Fruit fly (Drosophila melanogaster): Measurements from ENCODE around the gene CG7091.

The CG7091 gene

dm6 chr3R:13015811-13016766 is 38.3 kb downstream of the CG7091 start (continued):
- no peak for TF ChIP-seq Hr3 (GFP tag; optimal IDR thresholded peaks at IDR 0.05)
- no peak for TF ChIP-seq Oli (tag; optimal IDR thresholded peaks at IDR 0.05)
- no peak for TF ChIP-seq knrl (GFP tag; IDR thresholded peaks at IDR 0.05; ENCODE audit: partially characterized antibody)
- TF ChIP-seq HLH3B (GFP tag; IDR thresholded peaks at IDR 0.05), result no peak
- TF ChIP-seq pros (GFP tag; optimal IDR thresholded peaks at IDR 0.05), result no peak
- no peak for TF ChIP-seq Max (GFP tag; optimal IDR thresholded peaks at IDR 0.05)
- no peak for TF ChIP-seq dati (GFP tag; IDR thresholded peaks at IDR 0.05)
- peak; percentile 10 for TF ChIP-seq CG11398 (GFP tag; optimal IDR thresholded peaks at IDR 0.05)
- TF ChIP-seq CG30403 (GFP tag; optimal IDR thresholded peaks at IDR 0.05), result peak; percentile 28
- no peak for TF ChIP-seq CG14441 (GFP tag; IDR thresholded peaks at IDR 0.05)
- TF ChIP-seq kay (GFP tag; optimal IDR thresholded peaks at IDR 0.05), result no peak
- TF ChIP-seq CG7357 (GFP tag; IDR thresholded peaks at IDR 0.05), result no peak
- TF ChIP-seq D (optimal IDR thresholded peaks at IDR 0.05), result no peak
- no peak for TF ChIP-seq D (GFP tag; optimal IDR thresholded peaks at IDR 0.05)
- no peak for TF ChIP-seq CG16779 (GFP tag; IDR thresholded peaks at IDR 0.05)
- no peak; the same call in none of the 2 replicates for TF ChIP-seq crol (GFP tag; IDR thresholded peaks at IDR 0.05)
- TF ChIP-seq CkIIα-i1 (GFP tag; IDR thresholded peaks at IDR 0.05), result no peak
- no peak for TF ChIP-seq Fer1 (GFP tag; optimal IDR thresholded peaks at IDR 0.05)
- no peak for TF ChIP-seq CG12104 (GFP tag; optimal IDR thresholded peaks at IDR 0.05)
- TF ChIP-seq shn (GFP tag; optimal IDR thresholded peaks at IDR 0.05), result peak; percentile 47
- peak; percentile 18 for TF ChIP-seq CG2712 (tag; optimal IDR thresholded peaks at IDR 0.05)
- TF ChIP-seq CG3065 (GFP tag; optimal IDR thresholded peaks at IDR 0.05), result no peak
- TF ChIP-seq Atf6 (GFP tag; IDR thresholded peaks at IDR 0.05), result no peak
- no peak for TF ChIP-seq CG1024 (GFP tag; IDR thresholded peaks at IDR 0.05)
- no peak for TF ChIP-seq hb (GFP tag; IDR thresholded peaks at IDR 0.05; ENCODE audit: partially characterized antibody)
- TF ChIP-seq Camta (GFP tag; optimal IDR thresholded peaks at IDR 0.05), result no peak
- peak; percentile 57 for TF ChIP-seq lbe (GFP tag; optimal IDR thresholded peaks at IDR 0.05)
- TF ChIP-seq sob (GFP tag; IDR thresholded peaks at IDR 0.05), result no peak
- no peak for TF ChIP-seq esg (GFP tag; conservative IDR thresholded peaks at IDR 0.05)
- no peak for TF ChIP-seq her (GFP tag; optimal IDR thresholded peaks at IDR 0.05)
- peak; percentile 86 for TF ChIP-seq CG6175 (GFP tag; IDR thresholded peaks at IDR 0.05)
- TF ChIP-seq CG11085 (GFP tag; IDR thresholded peaks at IDR 0.05), result no peak
- TF ChIP-seq nerfin-2 (GFP tag; IDR thresholded peaks at IDR 0.05; ENCODE audit: partially characterized antibody), result no peak
- TF ChIP-seq Dip3 (GFP tag; optimal IDR thresholded peaks at IDR 0.05), result no peak
- TF ChIP-seq Sox102F (GFP tag; optimal IDR thresholded peaks at IDR 0.05), result no peak
- no peak for TF ChIP-seq pb (GFP tag; optimal IDR thresholded peaks at IDR 0.05)
- no peak for TF ChIP-seq CG10321 (GFP tag; IDR thresholded peaks at IDR 0.05)
- no peak for TF ChIP-seq CG10209 (GFP tag; optimal IDR thresholded peaks at IDR 0.05)
- TF ChIP-seq luna (GFP tag; optimal IDR thresholded peaks at IDR 0.05), result no peak
- TF ChIP-seq Rfx (GFP tag; IDR thresholded peaks at IDR 0.05), result no peak
- no peak for TF ChIP-seq ham (GFP tag; IDR thresholded peaks at IDR 0.05)
- TF ChIP-seq HmgZ (tag; optimal IDR thresholded peaks at IDR 0.05), result no peak
- TF ChIP-seq toy (GFP tag; IDR thresholded peaks at IDR 0.05), result no peak
- no peak for TF ChIP-seq CG2116 (GFP tag; optimal IDR thresholded peaks at IDR 0.05)
- no peak for TF ChIP-seq CG12391 (tag; optimal IDR thresholded peaks at IDR 0.05)
- no peak for TF ChIP-seq MESR4 (GFP tag; optimal IDR thresholded peaks at IDR 0.05)
- peak; percentile 40 for TF ChIP-seq Hmr (GFP tag; optimal IDR thresholded peaks at IDR 0.05)
- TF ChIP-seq CG7556 (GFP tag; optimal IDR thresholded peaks at IDR 0.05), result peak; percentile 25
- no peak for TF ChIP-seq Spps (tag; optimal IDR thresholded peaks at IDR 0.05)
- TF ChIP-seq Awh (GFP tag; IDR thresholded peaks at IDR 0.05), result 0 out of 2 replicates have a peak, but pooled peaks have one; percentile 26
